Comparison of ENCODE assay signal across 2 fruit fly cellular contexts in genomic region chr2L:518620-518913, dm6.
TF ChIP-seq lines count a peak whose summit lies in the region.

No protein-coding gene starts in this region.

- no peak for TF ChIP-seq CTCF in whole organism, embryonic (GFP tag; optimal IDR thresholded peaks at IDR 0.05; lab: Kevin White, UChicago)

TF ChIP-seq in whole organism, embryonic, 481 proteins besides CTCF, POLR2A, EP300 and RAD21:
- TF ChIP-seq GATAe (GFP tag; conservative IDR thresholded peaks at IDR 0.05; lab: Robert Waterston, UW) (no peak), CG15479 (GFP tag; optimal IDR thresholded peaks at IDR 0.05; lab: Kevin White, UChicago) (peak; percentile 86), CG31365 (tag; optimal IDR thresholded peaks at IDR 0.05; lab: Kevin White, UChicago) (no peak), CG4404 (GFP tag; IDR thresholded peaks at IDR 0.05; lab: Robert Waterston, UW) (no peak), ro (GFP tag; IDR thresholded peaks at IDR 0.05; lab: Robert Waterston, UW) (no peak), CG13424 (tag; optimal IDR thresholded peaks at IDR 0.05; lab: Kevin White, UChicago) (no peak), zen (tag; optimal IDR thresholded peaks at IDR 0.05; lab: Kevin White, UChicago) (peak; percentile 90), wdn (GFP tag; IDR thresholded peaks at IDR 0.05; lab: Robert Waterston, UW) (no peak), lab (GFP tag; optimal IDR thresholded peaks at IDR 0.05; lab: Kevin White, UChicago) (no peak), CG2120 (GFP tag; optimal IDR thresholded peaks at IDR 0.05; lab: Kevin White, UChicago) (no peak), CG18599 (GFP tag; optimal IDR thresholded peaks at IDR 0.05; lab: Kevin White, UChicago) (no peak)
TF ChIP-seq in whole organism, embryonic: peak in this region for 2.

TF ChIP-seq in whole organism, prepupa, 60 proteins besides CTCF, POLR2A, EP300 and RAD21:
- TF ChIP-seq svp (GFP tag; lab: Kevin White, UChicago) (peak; percentile 33), ss (GFP tag; optimal IDR thresholded peaks at IDR 0.05; lab: Kevin White, UChicago) (no peak)
